Fruit fly (Drosophila melanogaster) whole organism, embryonic: ENCODE measurements around the gene CG15725.

Source experiments
- Antp ChIP-seq: fragments of 200-800 bp; sonication (Bioruptor generic); optimal IDR thresholded peaks from 3 replicates; lab custom pipeline; 2016; ENCODE audit warnings: missing biosample characterization, missing genetic modification characterization
- B-H1 ChIP-seq: fragments of 200-800 bp; sonication (Bioruptor generic); IDR thresholded peaks from 3 replicates; pipeline ENCODE4 v1.3.6; 2022; ENCODE audit warnings: missing biosample characterization, missing genetic modification characterization
- CG10979 ChIP-seq: fragments of 200-800 bp; sonication (Bioruptor generic); optimal IDR thresholded peaks from 2 replicates; lab custom pipeline; 2018; ENCODE audit warnings: missing biosample characterization, mild to moderate bottlenecking, missing genetic modification characterization, moderate library complexity
- CG11560 ChIP-seq: fragments of 200-800 bp; sonication (Bioruptor generic); IDR thresholded peaks from 3 replicates; pipeline ENCODE4 v1.3.6; 2022; ENCODE audit warnings: missing biosample characterization, missing genetic modification characterization
- CG12744 ChIP-seq: fragments of 200-800 bp; sonication (Bioruptor generic); optimal IDR thresholded peaks from 2 replicates; lab custom pipeline; 2016; ENCODE audit warnings: missing biosample characterization, missing genetic modification characterization
- CG15601 ChIP-seq: fragments of 200-800 bp; sonication (Bioruptor generic); optimal IDR thresholded peaks from 3 replicates; lab custom pipeline; 2019; ENCODE audit warnings: missing biosample characterization, mild to moderate bottlenecking, missing genetic modification characterization, moderate library complexity
- CG1647 ChIP-seq: fragments of 200-800 bp; sonication (Bioruptor generic); optimal IDR thresholded peaks from 3 replicates; lab custom pipeline; 2016; ENCODE audit warnings: missing biosample characterization, missing genetic modification characterization
- CG17328 ChIP-seq: fragments of 200-800 bp; sonication (Bioruptor generic); IDR thresholded peaks from 2 replicates; pipeline ENCODE4 v1.3.6; 2022; ENCODE audit warnings: missing biosample characterization, missing genetic modification characterization
- CG17361 ChIP-seq: fragments of 200-800 bp; sonication (Bioruptor generic); IDR thresholded peaks from 3 replicates; pipeline ENCODE4 v1.3.6; 2022; ENCODE audit warnings: missing biosample characterization, missing genetic modification characterization
- CG18011 ChIP-seq: fragments of 200-800 bp; sonication (Bioruptor generic); optimal IDR thresholded peaks from 2 replicates; lab custom pipeline; 2017; ENCODE audit warnings: missing biosample characterization, missing genetic modification characterization, mild to moderate bottlenecking, moderate library complexity, missing genotype
- CG2712 ChIP-seq: fragments of 200-800 bp; optimal IDR thresholded peaks from 3 replicates; lab custom pipeline; 2019; ENCODE audit warnings: missing biosample characterization, mild to moderate bottlenecking, missing genetic modification characterization, moderate library complexity
- CG30020 ChIP-seq: fragments of 200-800 bp; optimal IDR thresholded peaks from 2 replicates; lab custom pipeline; 2019; ENCODE audit warnings: missing biosample characterization, mild to moderate bottlenecking, missing genetic modification characterization, moderate library complexity
- CG3163 ChIP-seq: fragments of 200-800 bp; sonication (Bioruptor generic); optimal IDR thresholded peaks from 3 replicates; lab custom pipeline; 2016; ENCODE audit warnings: missing biosample characterization, missing genetic modification characterization
- CG34224 ChIP-seq: fragments of 200-800 bp; sonication (Bioruptor generic); IDR thresholded peaks from 3 replicates; pipeline ENCODE4 v1.3.6; 2022; ENCODE audit warnings: missing biosample characterization, missing genetic modification characterization; ENCODE audit not compliant: partially characterized antibody
- CG7745 ChIP-seq: fragments of 200-800 bp; sonication (Bioruptor generic); optimal IDR thresholded peaks from 2 replicates; lab custom pipeline; 2018; ENCODE audit warnings: missing biosample characterization, mild to moderate bottlenecking, missing genetic modification characterization, moderate library complexity
- CG7786 ChIP-seq: fragments of 200-800 bp; sonication (Bioruptor generic); optimal IDR thresholded peaks from 2 replicates; lab custom pipeline; 2016; ENCODE audit warnings: missing biosample characterization, missing genetic modification characterization
- CG8281 ChIP-seq: fragments of 200-800 bp; sonication (Bioruptor generic); optimal IDR thresholded peaks from 2 replicates; lab custom pipeline; 2018; ENCODE audit warnings: missing biosample characterization, mild to moderate bottlenecking, missing genetic modification characterization, moderate library complexity
- CTCF ChIP-seq: fragments of 200-800 bp; sonication (Bioruptor generic); optimal IDR thresholded peaks from 2 replicates; lab custom pipeline; 2017; ENCODE audit warnings: missing biosample characterization, mild to moderate bottlenecking, missing genetic modification characterization, moderate library complexity
- Dbx ChIP-seq: fragments of 200-800 bp; sonication (Bioruptor generic); IDR thresholded peaks from 3 replicates; pipeline ENCODE4 v1.3.6; 2022; ENCODE audit warnings: missing biosample characterization, missing genetic modification characterization
- Dp ChIP-seq: fragments of 200-800 bp; sonication (Bioruptor generic); optimal IDR thresholded peaks from 2 replicates; lab custom pipeline; 2018; ENCODE audit warnings: missing biosample characterization, mild to moderate bottlenecking, missing genetic modification characterization, moderate library complexity
- Dref ChIP-seq: fragments of 200-800 bp; sonication (Bioruptor generic); IDR thresholded peaks from 2 replicates; pipeline ENCODE4 v1.3.6; 2022; ENCODE audit warnings: missing biosample characterization, missing genetic modification characterization
- Fer1 ChIP-seq: fragments of 200-800 bp; sonication (Bioruptor generic); optimal IDR thresholded peaks from 2 replicates; lab custom pipeline; 2017; ENCODE audit warnings: missing biosample characterization, mild to moderate bottlenecking, missing genetic modification characterization
- H2.0 ChIP-seq: fragments of 200-800 bp; sonication (Bioruptor generic); IDR thresholded peaks from 2 replicates; pipeline ENCODE4 v1.3.6; 2022; ENCODE audit warnings: missing biosample characterization, missing genetic modification characterization
- HHEX ChIP-seq: fragments of 200-800 bp; sonication (Bioruptor generic); optimal IDR thresholded peaks from 3 replicates; lab custom pipeline; 2017; ENCODE audit warnings: missing biosample characterization, mild to moderate bottlenecking, missing genetic modification characterization, missing genetic modification reagents
- Hand ChIP-seq: fragments of 200-800 bp; sonication (Bioruptor generic); optimal IDR thresholded peaks from 2 replicates; lab custom pipeline; 2017; ENCODE audit warnings: mild to moderate bottlenecking, missing biosample characterization, missing genetic modification reagents, missing genetic modification characterization
- Kr ChIP-seq: fragments of 200-800 bp; sonication (Bioruptor generic); optimal IDR thresholded peaks from 2 replicates; lab custom pipeline; 2017; ENCODE audit warnings: missing biosample characterization, mild to moderate bottlenecking, missing genetic modification characterization
- PHDP ChIP-seq: fragments of 200-800 bp; sonication (Bioruptor generic); optimal IDR thresholded peaks from 3 replicates; lab custom pipeline; 2018; ENCODE audit warnings: missing biosample characterization, mild to moderate bottlenecking, missing genetic modification characterization, moderate library complexity
- Rx ChIP-seq: fragments of 200-800 bp; sonication (Bioruptor generic); IDR thresholded peaks from 2 replicates; pipeline ENCODE4 v1.3.6; 2022; ENCODE audit warnings: missing biosample characterization, missing genetic modification characterization
- Sry-δ ChIP-seq: fragments of 200-800 bp; sonication (Bioruptor generic); optimal IDR thresholded peaks from 2 replicates; lab custom pipeline; 2016; ENCODE audit warnings: missing biosample characterization, missing genetic modification characterization
- YL-1 ChIP-seq: fragments of 200-800 bp; sonication (Bioruptor generic); optimal IDR thresholded peaks from 3 replicates; lab custom pipeline; 2017; ENCODE audit warnings: missing biosample characterization, mild to moderate bottlenecking, missing genetic modification characterization
- ac ChIP-seq: fragments of 200-800 bp; sonication (Bioruptor generic); optimal IDR thresholded peaks from 3 replicates; lab custom pipeline; 2017; ENCODE audit warnings: missing biosample characterization, mild to moderate bottlenecking, missing genetic modification characterization
- chn ChIP-seq: fragments of 200-800 bp; sonication (Bioruptor generic); optimal IDR thresholded peaks from 2 replicates; lab custom pipeline; 2016; ENCODE audit warnings: missing biosample characterization, missing genetic modification characterization
- danr ChIP-seq: fragments of 200-800 bp; sonication (Bioruptor generic); IDR thresholded peaks from 2 replicates; pipeline ENCODE4 v1.3.6; 2022; ENCODE audit warnings: missing biosample characterization, missing genetic modification characterization
- disco-r ChIP-seq: fragments of 200-800 bp; sonication (Bioruptor generic); optimal IDR thresholded peaks from 2 replicates; lab custom pipeline; 2016; ENCODE audit warnings: missing biosample characterization, missing genetic modification characterization
- dm ChIP-seq: fragments of 200-800 bp; sonication (Bioruptor generic); optimal IDR thresholded peaks from 3 replicates; lab custom pipeline; 2016; ENCODE audit warnings: missing biosample characterization, missing genetic modification characterization
- eve ChIP-seq, 2 experiments: fragments of >200 bp; optimal IDR thresholded peaks; 2 replicates each; lab custom pipeline; 2017; ENCODE audit warnings: missing biosample characterization in 2 of 2, missing genetic modification characterization in 2 of 2
- fru ChIP-seq: fragments of >200 bp; optimal IDR thresholded peaks from 2 replicates; lab custom pipeline; 2017
- fu2 ChIP-seq: fragments of 200-800 bp; sonication (Bioruptor generic); optimal IDR thresholded peaks from 2 replicates; lab custom pipeline; 2016; ENCODE audit warnings: missing biosample characterization, missing genetic modification characterization
- hb ChIP-seq: fragments of 200-800 bp; sonication (Bioruptor generic); IDR thresholded peaks from 3 replicates; pipeline ENCODE4 v1.3.6; 2022; ENCODE audit warnings: missing biosample characterization, missing genetic modification characterization; ENCODE audit not compliant: partially characterized antibody
- mirr ChIP-seq: fragments of 200-800 bp; sonication (Bioruptor generic); optimal IDR thresholded peaks from 3 replicates; lab custom pipeline; 2018; ENCODE audit warnings: missing biosample characterization, mild to moderate bottlenecking, missing genetic modification characterization
- oc ChIP-seq: fragments of 200-800 bp; sonication (Bioruptor generic); optimal IDR thresholded peaks from 2 replicates; lab custom pipeline; 2018; ENCODE audit warnings: missing biosample characterization, mild to moderate bottlenecking, missing genetic modification characterization, moderate library complexity
- onecut ChIP-seq: fragments of 200-800 bp; sonication (Bioruptor generic); IDR thresholded peaks from 2 replicates; pipeline ENCODE4 v1.3.6; 2022; ENCODE audit warnings: missing biosample characterization, missing genetic modification characterization
- peb ChIP-seq: fragments of 200-800 bp; sonication (Bioruptor generic); IDR thresholded peaks from 2 replicates; pipeline ENCODE4 v1.3.6; 2022; ENCODE audit warnings: missing biosample characterization, missing genetic modification characterization
- seq ChIP-seq: fragments of 200-800 bp; sonication (Bioruptor generic); IDR thresholded peaks from 2 replicates; pipeline ENCODE4 v1.3.6; 2022; ENCODE audit warnings: missing biosample characterization, missing genetic modification characterization
- slp2 ChIP-seq: fragments of 200-800 bp; sonication (Bioruptor generic); optimal IDR thresholded peaks from 2 replicates; lab custom pipeline; 2016; ENCODE audit warnings: missing biosample characterization, missing genetic modification characterization
- sug ChIP-seq: fragments of 200-800 bp; optimal IDR thresholded peaks from 2 replicates; lab custom pipeline; 2019; ENCODE audit warnings: missing biosample characterization, mild to moderate bottlenecking, missing genetic modification characterization, moderate library complexity
- tna ChIP-seq: fragments of 200-800 bp; sonication (Bioruptor generic); IDR thresholded peaks from 2 replicates; pipeline ENCODE4 v1.3.6; 2022; ENCODE audit warnings: missing biosample characterization, missing genetic modification characterization; ENCODE audit not compliant: partially characterized antibody
- twi ChIP-seq: fragments of 200-800 bp; optimal IDR thresholded peaks from 2 replicates; lab custom pipeline; 2019; ENCODE audit warnings: missing biosample characterization, mild to moderate bottlenecking, missing genetic modification characterization, moderate library complexity
- tx ChIP-seq: fragments of 200-800 bp; sonication (Bioruptor generic); optimal IDR thresholded peaks from 2 replicates; lab custom pipeline; 2016; ENCODE audit warnings: missing biosample characterization, missing genetic modification characterization

Gene CG15725

DNA sequence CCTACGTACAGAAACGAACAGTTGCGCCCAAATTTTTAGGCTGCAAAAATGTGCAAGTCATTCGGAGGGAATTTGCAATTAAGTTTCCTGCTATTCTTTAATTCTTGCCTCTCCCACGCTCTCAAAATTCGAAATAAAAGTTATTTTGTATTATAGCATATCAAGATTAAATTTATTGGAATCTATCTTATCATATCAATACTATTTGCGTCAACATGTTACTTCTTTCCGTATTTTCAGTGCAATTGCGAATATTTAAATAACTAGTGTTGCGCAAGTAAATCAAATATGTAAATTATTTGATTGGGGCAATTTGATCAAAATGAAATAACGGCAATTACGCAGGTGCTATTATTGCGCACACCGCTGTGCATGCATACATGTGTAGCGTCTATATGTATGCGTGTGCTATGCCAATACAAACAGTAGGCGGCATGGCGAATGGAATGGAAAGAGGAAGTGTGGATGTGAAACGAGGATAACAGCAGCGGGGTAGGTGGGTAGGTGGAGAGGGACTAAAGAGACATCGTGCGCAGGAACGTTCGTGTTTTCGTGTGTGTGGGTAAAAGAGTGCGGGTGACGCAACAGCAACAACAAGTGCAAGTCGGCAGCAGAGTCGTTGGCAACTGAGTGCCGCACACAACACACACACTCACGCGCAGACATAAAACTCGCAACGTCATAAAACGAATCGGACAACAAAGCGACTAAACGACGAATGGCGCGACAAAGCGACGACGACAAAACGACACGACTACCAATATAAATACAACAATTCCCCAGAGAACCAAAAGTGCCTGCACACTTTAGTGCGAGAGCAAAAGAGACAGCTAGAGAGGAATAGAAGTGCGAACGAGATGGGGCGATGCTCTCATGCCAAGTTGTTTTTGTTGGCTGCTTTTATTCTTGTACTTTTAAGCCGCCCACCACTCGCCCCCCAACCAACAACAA lies 30.1 kb downstream of the CG15725 start (continued):
- TF ChIP-seq peb (GFP tag; lab: Robert Waterston, UW) = 0 out of 2 replicates have a peak, but pooled peaks have one; percentile 43
- TF ChIP-seq hb (GFP tag; lab: Robert Waterston, UW) = no peak
- TF ChIP-seq disco-r (GFP tag; lab: Kevin White, UChicago) = peak; percentile 76
- TF ChIP-seq twi (tag; lab: Kevin White, UChicago) = peak; percentile 86
- TF ChIP-seq Hand (GFP tag; lab: Kevin White, UChicago) = peak; percentile 90
- TF ChIP-seq CG2712 (tag; lab: Kevin White, UChicago) = peak; percentile 94
- TF ChIP-seq B-H1 (GFP tag; lab: Robert Waterston, UW) = peak; percentile 73
- TF ChIP-seq CG7745 (tag; lab: Kevin White, UChicago) = no peak
- TF ChIP-seq CG11560 = no peak; the same call in 2 of the 3 replicates
- peak; percentile 88 for TF ChIP-seq ac
- peak; percentile 93 for TF ChIP-seq Fer1 (GFP tag; lab: Kevin White, UChicago)
- TF ChIP-seq CG8281 (tag; lab: Kevin White, UChicago) = peak; percentile 86
- TF ChIP-seq dm = peak; percentile 73
- TF ChIP-seq CG1647 (GFP tag; lab: Kevin White, UChicago) = peak; percentile 74
- peak; percentile 79 for TF ChIP-seq CG17328
- TF ChIP-seq onecut = peak; percentile 62
- peak; percentile 86 for TF ChIP-seq Antp
- TF ChIP-seq Dbx (GFP tag; lab: Robert Waterston, UW) = peak; percentile 67
- peak; percentile 82 for TF ChIP-seq CG12744 (GFP tag; lab: Kevin White, UChicago)
- no peak for TF ChIP-seq Dref (GFP tag; lab: Robert Waterston, UW)
- TF ChIP-seq Sry-δ (GFP tag; lab: Kevin White, UChicago) = peak; percentile 51
- peak; percentile 86 for TF ChIP-seq tx
- peak; percentile 54 for TF ChIP-seq Rx (GFP tag; lab: Robert Waterston, UW)
- no peak for TF ChIP-seq Dp
- TF ChIP-seq CG34224 (GFP tag; lab: Robert Waterston, UW) = no peak
- TF ChIP-seq fru = no peak
- peak; percentile 51 for TF ChIP-seq CTCF (GFP tag; lab: Kevin White, UChicago)
- TF ChIP-seq fu2 (GFP tag; lab: Kevin White, UChicago) = peak; percentile 89
- peak; percentile 81 for TF ChIP-seq seq (GFP tag; lab: Robert Waterston, UW)
- peak; percentile 60 for TF ChIP-seq mirr (GFP tag; lab: Kevin White, UChicago)
- TF ChIP-seq eve (GFP tag; optimal IDR thresholded peaks at IDR 0.05; lab: Kevin White, UChicago) = peak in 1 of 2 experiments; percentile 99
- TF ChIP-seq tna = 0 out of 2 replicates have a peak, but pooled peaks have one; percentile 44
- peak; percentile 78 for TF ChIP-seq danr (GFP tag; lab: Robert Waterston, UW)
- TF ChIP-seq CG15601 (tag; lab: Kevin White, UChicago) = peak; percentile 88
- TF ChIP-seq CG7786 (GFP tag; lab: Kevin White, UChicago) = peak; percentile 92
- peak; percentile 94 for TF ChIP-seq HHEX (GFP tag; lab: Kevin White, UChicago)
- TF ChIP-seq PHDP (tag; lab: Kevin White, UChicago) = peak; percentile 93
- TF ChIP-seq slp2 (GFP tag; lab: Kevin White, UChicago) = peak; percentile 91
- peak; percentile 62 for TF ChIP-seq CG3163
- TF ChIP-seq chn = peak; percentile 91
- TF ChIP-seq CG30020 (tag; lab: Kevin White, UChicago) = peak; percentile 79
- peak; percentile 95 for TF ChIP-seq CG17361 (GFP tag; lab: Robert Waterston, UW)
- peak; percentile 74 for TF ChIP-seq Kr
- TF ChIP-seq sug (tag; lab: Kevin White, UChicago) = peak; percentile 87
- TF ChIP-seq CG10979 (tag; lab: Kevin White, UChicago) = peak; percentile 94
- peak; percentile 84 for TF ChIP-seq CG18011
- TF ChIP-seq H2.0 (GFP tag; lab: Robert Waterston, UW) = peak; percentile 60
- peak; percentile 84 for TF ChIP-seq YL-1
- peak; percentile 39 for TF ChIP-seq oc (tag; lab: Kevin White, UChicago)
